Worm (Caenorhabditis elegans) whole organism, late embryonic: ENCODE measurements around the gene srh-11.
A peak's percentile ranks its signal among the peaks of the same experiment; 100 is the strongest.

Experiments
- C08G9.2 ChIP-seq: sonication (generic microtip); optimal IDR thresholded peaks from 2 replicates; lab custom pipeline; 2016; ENCODE audit warnings: mild to moderate bottlenecking, missing genetic modification characterization, moderate library complexity, missing compliant biosample characterization
- F13H6.1 ChIP-seq: sonication (generic microtip); optimal IDR thresholded peaks from 2 replicates; lab custom pipeline; 2016; ENCODE audit warnings: missing genetic modification characterization, missing compliant biosample characterization
- K02D7.2 ChIP-seq: sonication (generic microtip); optimal IDR thresholded peaks from 2 replicates; lab custom pipeline; 2017; ENCODE audit warnings: mild to moderate bottlenecking, missing genetic modification characterization, missing compliant biosample characterization
- K09A11.1 ChIP-seq: sonication (generic microtip); optimal IDR thresholded peaks from 2 replicates; lab custom pipeline; 2017; ENCODE audit warnings: antibody characterized with exemption, mild to moderate bottlenecking, missing genetic modification characterization, missing compliant biosample characterization; ENCODE audit not compliant: insufficient read depth
- T23F11.4 ChIP-seq: fragments of 200-800 bp; sonication (Bioruptor generic); optimal IDR thresholded peaks from 2 replicates; lab custom pipeline; 2018; ENCODE audit warnings: mild to moderate bottlenecking, missing genetic modification characterization, missing compliant biosample characterization
- Y22D7AL.16 ChIP-seq: sonication (generic microtip); optimal IDR thresholded peaks from 2 replicates; lab custom pipeline; 2016; ENCODE audit warnings: missing genetic modification characterization, missing compliant biosample characterization
- ahr-1 ChIP-seq: sonication (generic microtip); optimal IDR thresholded peaks from 2 replicates; lab custom pipeline; 2016; ENCODE audit warnings: missing genetic modification characterization, missing compliant biosample characterization
- ama-1 ChIP-seq: fragments of 150-350 bp; optimal IDR thresholded peaks from 2 replicates; lab custom pipeline; 2014
- ceh-14 ChIP-seq: sonication (generic microtip); optimal IDR thresholded peaks from 2 replicates; lab custom pipeline; 2016; ENCODE audit warnings: missing genotype, missing genetic modification characterization, missing compliant biosample characterization
- ceh-18 ChIP-seq: sonication (generic microtip); optimal IDR thresholded peaks from 2 replicates; lab custom pipeline; 2016; ENCODE audit warnings: missing genetic modification characterization, missing compliant biosample characterization
- ceh-22 ChIP-seq: sonication (generic microtip); optimal IDR thresholded peaks from 2 replicates; lab custom pipeline; 2017; ENCODE audit warnings: missing biosample characterization, missing genetic modification characterization
- ceh-24 ChIP-seq: sonication (generic microtip); optimal IDR thresholded peaks from 2 replicates; lab custom pipeline; 2016; ENCODE audit warnings: mild to moderate bottlenecking, missing genetic modification characterization, missing compliant biosample characterization
- ceh-34 ChIP-seq: sonication (generic microtip); optimal IDR thresholded peaks from 2 replicates; lab custom pipeline; 2016; ENCODE audit warnings: mild to moderate bottlenecking, missing genetic modification characterization, missing compliant biosample characterization
- ceh-45 ChIP-seq: fragments of 200-800 bp; sonication (Bioruptor generic); IDR thresholded peaks from 2 replicates; pipeline ENCODE4 v1.3.6; 2022; ENCODE audit warnings: missing genetic modification reagents, missing genetic modification characterization, missing compliant biosample characterization
- ceh-48 ChIP-seq: sonication (generic microtip); optimal IDR thresholded peaks from 2 replicates; lab custom pipeline; 2016; ENCODE audit warnings: missing genetic modification characterization, inconsistent platforms, missing compliant biosample characterization
- ceh-6 ChIP-seq: fragments of 200-800 bp; sonication (Bioruptor generic); optimal IDR thresholded peaks from 2 replicates; lab custom pipeline; 2018; ENCODE audit warnings: mild to moderate bottlenecking, missing genetic modification characterization, missing compliant biosample characterization
- ceh-9 ChIP-seq: sonication (generic microtip); optimal IDR thresholded peaks from 2 replicates; lab custom pipeline; 2016; ENCODE audit warnings: mild to moderate bottlenecking, missing genetic modification characterization, inconsistent platforms, missing compliant biosample characterization
- che-1 ChIP-seq: sonication (generic microtip); optimal IDR thresholded peaks from 2 replicates; lab custom pipeline; 2016; ENCODE audit warnings: mild to moderate bottlenecking, missing genetic modification characterization, missing compliant biosample characterization
- dve-1 ChIP-seq: sonication (generic microtip); optimal IDR thresholded peaks from 2 replicates; lab custom pipeline; 2017; ENCODE audit warnings: antibody characterized with exemption, mild to moderate bottlenecking, missing genetic modification characterization, missing compliant biosample characterization
- elt-2 ChIP-seq: sonication (generic microtip); optimal IDR thresholded peaks from 2 replicates; lab custom pipeline; 2016; ENCODE audit warnings: missing genetic modification reagents, missing genetic modification characterization, missing compliant biosample characterization
- elt-4 ChIP-seq: sonication (generic microtip); optimal IDR thresholded peaks from 2 replicates; lab custom pipeline; 2016; ENCODE audit warnings: missing genetic modification characterization, missing compliant biosample characterization
- hlh-15 ChIP-seq: sonication (generic microtip); optimal IDR thresholded peaks from 2 replicates; lab custom pipeline; 2016; ENCODE audit warnings: missing genetic modification characterization, missing compliant biosample characterization
- hlh-30 ChIP-seq: sonication (generic microtip); optimal IDR thresholded peaks from 2 replicates; lab custom pipeline; 2017; ENCODE audit warnings: antibody characterized with exemption, missing genetic modification characterization, missing compliant biosample characterization; ENCODE audit not compliant: insufficient read depth
- lim-6 ChIP-seq: sonication (generic microtip); optimal IDR thresholded peaks from 2 replicates; lab custom pipeline; 2016; ENCODE audit warnings: missing genetic modification characterization, missing compliant biosample characterization
- mec-3 ChIP-seq: sonication (generic microtip); optimal IDR thresholded peaks from 2 replicates; lab custom pipeline; 2016; ENCODE audit warnings: borderline replicate concordance, missing genetic modification characterization, missing compliant biosample characterization
- nhr-11 ChIP-seq: fragments of 150-350 bp; optimal IDR thresholded peaks from 2 replicates; lab custom pipeline; 2014; ENCODE audit warnings: missing biosample characterization, missing genetic modification characterization
- nhr-232 ChIP-seq: sonication (generic microtip); optimal IDR thresholded peaks from 2 replicates; lab custom pipeline; 2016; ENCODE audit warnings: missing genetic modification characterization, missing compliant biosample characterization
- npax-4 ChIP-seq: sonication (generic microtip); optimal IDR thresholded peaks from 2 replicates; lab custom pipeline; 2016; ENCODE audit warnings: missing genetic modification characterization, missing compliant biosample characterization
- pax-1 ChIP-seq: fragments of 150-350 bp; optimal IDR thresholded peaks from 2 replicates; lab custom pipeline; 2014; ENCODE audit warnings: missing biosample characterization, missing genetic modification characterization
- pqm-1 ChIP-seq: sonication (generic microtip); optimal IDR thresholded peaks from 2 replicates; lab custom pipeline; 2016; ENCODE audit warnings: missing genetic modification characterization, missing compliant biosample characterization
- ref-2 ChIP-seq: sonication (generic microtip); optimal IDR thresholded peaks from 2 replicates; lab custom pipeline; 2016; ENCODE audit warnings: missing genetic modification characterization, missing compliant biosample characterization
- sox-2 ChIP-seq: fragments of 200-800 bp; sonication (Bioruptor generic); IDR thresholded peaks from 2 replicates; pipeline ENCODE4 v1.3.6; 2022; ENCODE audit warnings: missing genetic modification reagents, missing genetic modification characterization, missing compliant biosample characterization
- syd-9 ChIP-seq: sonication (generic microtip); optimal IDR thresholded peaks from 2 replicates; lab custom pipeline; 2016; ENCODE audit warnings: mild to moderate bottlenecking, missing genetic modification characterization, moderate library complexity, missing compliant biosample characterization
- tbx-2 ChIP-seq: sonication (generic microtip); optimal IDR thresholded peaks from 2 replicates; lab custom pipeline; 2016; ENCODE audit warnings: missing genetic modification characterization, missing compliant biosample characterization
- tbx-7 ChIP-seq: sonication (generic microtip); optimal IDR thresholded peaks from 2 replicates; lab custom pipeline; 2016; ENCODE audit warnings: missing genotype, missing genetic modification characterization, missing compliant biosample characterization
- ttx-3 ChIP-seq: sonication (generic microtip); optimal IDR thresholded peaks from 2 replicates; lab custom pipeline; 2016; ENCODE audit warnings: missing genetic modification reagents, missing genetic modification characterization, missing compliant biosample characterization
- unc-42 ChIP-seq: sonication (generic microtip); optimal IDR thresholded peaks from 2 replicates; lab custom pipeline; 2016; ENCODE audit warnings: missing genotype, missing genetic modification characterization, missing compliant biosample characterization
- unc-55 ChIP-seq: sonication (generic microtip); optimal IDR thresholded peaks from 2 replicates; lab custom pipeline; 2017; ENCODE audit warnings: missing biosample characterization, missing genetic modification reagents, missing genetic modification characterization
- zip-5 ChIP-seq: sonication (generic microtip); optimal IDR thresholded peaks from 2 replicates; lab custom pipeline; 2016; ENCODE audit warnings: missing genetic modification characterization, missing compliant biosample characterization
- ztf-16 ChIP-seq: sonication (generic microtip); optimal IDR thresholded peaks from 2 replicates; lab custom pipeline; 2017; ENCODE audit warnings: missing genetic modification characterization, missing compliant biosample characterization

The srh-11 gene

DNA sequence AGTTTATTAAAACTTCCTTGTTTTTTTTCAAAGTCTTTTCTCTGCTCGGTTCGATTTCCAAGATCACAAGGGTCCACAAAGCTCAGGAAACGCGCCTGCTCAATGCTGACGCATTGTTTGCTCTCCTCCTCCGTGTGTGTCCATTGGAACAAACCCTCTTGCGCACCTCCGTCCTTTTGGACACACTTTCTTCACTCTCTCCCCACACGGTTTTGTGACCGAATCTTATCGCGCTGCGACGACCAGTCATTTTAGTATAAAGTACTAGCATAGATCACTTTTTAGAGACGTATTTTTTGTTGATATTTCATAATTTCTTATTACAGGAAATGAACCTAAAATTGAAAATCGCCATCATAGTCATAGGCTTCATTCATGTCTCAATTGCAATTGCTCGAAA is 49.4 kb upstream of the srh-11 start (continued):
- TF ChIP-seq unc-42 (tag; lab: Kevin White, UChicago) (peak; percentile 18), ceh-22 (tag; lab: Kevin White, UChicago) (no peak), nhr-11 (tag; lab: Kevin White, UChicago) (no peak), ama-1 (no peak), ztf-16 (tag; lab: Kevin White, UChicago) (peak; percentile 1), F13H6.1 (tag; lab: Kevin White, UChicago) (no peak), ceh-14 (no peak), ceh-18 (tag; lab: Kevin White, UChicago) (peak; percentile 3)

DNA sequence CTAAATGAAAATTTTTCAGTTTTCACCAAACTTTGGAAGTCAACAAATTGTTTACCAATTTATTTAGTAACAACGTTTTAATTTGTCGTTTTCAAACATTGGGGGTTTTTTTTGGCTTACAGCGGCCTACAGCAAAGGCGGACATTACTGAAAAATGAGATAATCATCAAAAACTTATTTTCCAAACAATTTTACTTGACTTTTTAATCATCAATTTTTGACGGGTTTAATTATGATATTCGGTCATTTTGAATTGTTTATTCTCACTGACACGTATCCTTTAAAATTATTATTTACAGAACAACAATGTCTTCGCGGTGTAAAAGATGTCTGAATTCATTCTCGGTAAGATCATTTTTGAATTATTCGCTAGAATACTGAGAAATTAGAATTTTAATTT is 48.7 kb upstream of the srh-11 start, which contains the start of gene F40B5.2:
TSS of gene F40B5.2 (plus strand) at position 301 of the 400 bp plus-strand sequence.
- no peak for TF ChIP-seq dve-1 (tag; lab: Kevin White, UChicago)
- no peak for TF ChIP-seq hlh-30
- TF ChIP-seq pax-1: no peak
- TF ChIP-seq T23F11.4 (GFP tag; lab: Kevin White, UChicago): no peak
- no peak for TF ChIP-seq hlh-15 (tag; lab: Kevin White, UChicago)
- TF ChIP-seq syd-9 (tag; lab: Kevin White, UChicago): no peak
- no peak for TF ChIP-seq ceh-6 (GFP tag; lab: Kevin White, UChicago)
- TF ChIP-seq lim-6: no peak
- no peak for TF ChIP-seq unc-55 (GFP tag; lab: Kevin White, UChicago)
- TF ChIP-seq K02D7.2 (tag; lab: Kevin White, UChicago): no peak

DNA sequence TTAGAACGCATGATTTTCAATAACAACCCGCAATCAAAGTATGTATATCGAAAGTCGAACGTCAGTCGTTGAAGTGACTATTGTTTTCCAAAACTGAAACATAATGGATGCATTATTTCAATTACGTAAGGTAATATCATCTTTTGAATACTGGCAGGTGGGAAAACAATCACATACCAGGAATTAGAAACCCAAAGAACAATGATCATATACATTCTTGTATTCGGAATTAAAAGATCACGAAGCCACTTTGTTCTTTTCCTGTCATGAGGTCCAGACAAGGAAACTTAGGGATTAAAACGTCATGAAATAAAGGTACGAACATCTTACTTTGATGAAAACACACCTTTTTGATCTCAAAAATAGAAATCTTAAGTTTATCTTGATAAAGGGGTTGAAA is 43.5 kb upstream of the srh-11 start:
- no peak for TF ChIP-seq ceh-48 (tag; lab: Kevin White, UChicago)
- no peak for TF ChIP-seq nhr-232 (tag; lab: Kevin White, UChicago)
- TF ChIP-seq ama-1: no peak
- no peak for TF ChIP-seq elt-4 (tag; lab: Kevin White, UChicago)
- no peak for TF ChIP-seq che-1 (tag; lab: Kevin White, UChicago)
- no peak for TF ChIP-seq tbx-7 (tag; lab: Kevin White, UChicago)
- TF ChIP-seq npax-4 (tag; lab: Kevin White, UChicago): no peak
- TF ChIP-seq ceh-24 (tag; lab: Kevin White, UChicago): no peak
- no peak for TF ChIP-seq ceh-34
- no peak for TF ChIP-seq elt-2 (tag; lab: Kevin White, UChicago)
- TF ChIP-seq mec-3: no peak
- TF ChIP-seq ztf-16 (tag; lab: Kevin White, UChicago): no peak
- no peak for TF ChIP-seq pqm-1 (tag; lab: Kevin White, UChicago)
- no peak for TF ChIP-seq F13H6.1 (tag; lab: Kevin White, UChicago)
- TF ChIP-seq ceh-45 (GFP tag; lab: Robert Waterston, UW): no peak
- TF ChIP-seq tbx-2 (tag; lab: Kevin White, UChicago): no peak

DNA sequence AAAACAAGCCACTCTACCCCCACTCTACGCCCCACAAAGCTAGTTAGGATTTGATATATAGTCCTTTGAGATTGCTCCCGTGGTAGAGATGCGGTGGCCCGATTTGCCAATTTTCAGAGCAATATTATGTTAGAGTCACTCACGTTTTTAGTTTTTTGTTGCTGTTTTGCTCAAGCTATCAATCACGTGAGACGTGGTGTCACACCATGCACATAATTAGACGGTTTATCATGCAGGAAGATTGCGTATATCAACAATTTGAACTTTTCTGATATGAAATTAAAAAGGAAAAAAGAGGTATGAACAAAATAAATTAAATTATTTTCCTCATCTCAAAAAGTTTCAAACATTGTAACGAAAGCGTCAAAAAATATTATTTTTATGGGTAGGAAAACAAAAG is 37.5 kb upstream of the srh-11 start:
- TF ChIP-seq hlh-30 (no peak), elt-4 (tag; lab: Kevin White, UChicago) (no peak), ceh-14 (no peak), ahr-1 (no peak), ceh-45 (GFP tag; lab: Robert Waterston, UW) (no peak), K09A11.1 (tag; lab: Kevin White, UChicago) (no peak), pax-1 (no peak), unc-55 (GFP tag; lab: Kevin White, UChicago) (no peak), K02D7.2 (tag; lab: Kevin White, UChicago) (no peak)

DNA sequence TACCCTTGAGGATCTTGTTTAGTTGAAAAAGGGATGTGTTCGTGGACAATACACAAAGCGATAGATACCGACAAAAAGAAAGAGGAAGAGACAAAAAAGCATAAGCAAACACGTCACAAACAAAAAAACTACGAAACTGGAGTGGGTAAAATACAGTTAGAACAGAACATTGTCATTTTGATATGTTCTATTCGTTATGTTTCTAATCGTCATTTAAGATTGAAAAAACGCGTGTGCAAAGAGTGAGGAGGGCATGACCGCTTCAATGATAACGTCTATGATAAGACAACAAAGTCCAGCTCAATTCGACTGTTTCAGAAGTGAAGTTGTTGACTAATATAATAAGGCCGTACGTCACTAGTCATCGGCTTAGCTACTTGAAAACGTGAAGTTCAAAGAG is 36.5 kb upstream of the srh-11 start:
- TF ChIP-seq sox-2 (GFP tag; lab: Robert Waterston, UW) (no peak), Y22D7AL.16 (no peak), elt-4 (tag; lab: Kevin White, UChicago) (no peak), ceh-9 (no peak), ref-2 (no peak), ceh-6 (GFP tag; lab: Kevin White, UChicago) (no peak), ahr-1 (no peak), zip-5 (tag; lab: Kevin White, UChicago) (no peak), ttx-3 (tag; lab: Kevin White, UChicago) (no peak), C08G9.2 (tag; lab: Kevin White, UChicago) (no peak), elt-2 (tag; lab: Kevin White, UChicago) (no peak)
